Fruit fly (Drosophila melanogaster) whole organism, prepupa: ENCODE results near the gene Charon.

ENCODE experiments used
- CG6854 ChIP-seq: fragments of 200-800 bp; sonication (Bioruptor generic); optimal IDR thresholded peaks from 2 replicates; lab custom pipeline; 2017; ENCODE audit warnings: missing biosample characterization, mild to moderate bottlenecking, missing genetic modification characterization
- CG8319 ChIP-seq: fragments of 200-800 bp; sonication (Bioruptor generic); optimal IDR thresholded peaks from 3 replicates; lab custom pipeline; 2016; ENCODE audit warnings: missing biosample characterization, missing genetic modification characterization
- Sox102F ChIP-seq: fragments of 200-800 bp; sonication (Bioruptor generic); optimal IDR thresholded peaks from 2 replicates; lab custom pipeline; 2016; ENCODE audit warnings: missing biosample characterization, mild to moderate bottlenecking, missing genetic modification characterization
- achi ChIP-seq: fragments of 200-800 bp; sonication (Bioruptor generic); optimal IDR thresholded peaks from 3 replicates; lab custom pipeline; 2016; ENCODE audit warnings: missing biosample characterization, missing genetic modification characterization
- fd59A ChIP-seq: fragments of 200-800 bp; sonication (Bioruptor generic); optimal IDR thresholded peaks from 2 replicates; lab custom pipeline; 2017; ENCODE audit warnings: missing biosample characterization, mild to moderate bottlenecking, missing genetic modification characterization, missing genetic modification reagents
- topi ChIP-seq: fragments of 200-800 bp; sonication (Bioruptor generic); optimal IDR thresholded peaks from 3 replicates; lab custom pipeline; 2016; ENCODE audit warnings: missing biosample characterization, missing genetic modification characterization

DNA sequence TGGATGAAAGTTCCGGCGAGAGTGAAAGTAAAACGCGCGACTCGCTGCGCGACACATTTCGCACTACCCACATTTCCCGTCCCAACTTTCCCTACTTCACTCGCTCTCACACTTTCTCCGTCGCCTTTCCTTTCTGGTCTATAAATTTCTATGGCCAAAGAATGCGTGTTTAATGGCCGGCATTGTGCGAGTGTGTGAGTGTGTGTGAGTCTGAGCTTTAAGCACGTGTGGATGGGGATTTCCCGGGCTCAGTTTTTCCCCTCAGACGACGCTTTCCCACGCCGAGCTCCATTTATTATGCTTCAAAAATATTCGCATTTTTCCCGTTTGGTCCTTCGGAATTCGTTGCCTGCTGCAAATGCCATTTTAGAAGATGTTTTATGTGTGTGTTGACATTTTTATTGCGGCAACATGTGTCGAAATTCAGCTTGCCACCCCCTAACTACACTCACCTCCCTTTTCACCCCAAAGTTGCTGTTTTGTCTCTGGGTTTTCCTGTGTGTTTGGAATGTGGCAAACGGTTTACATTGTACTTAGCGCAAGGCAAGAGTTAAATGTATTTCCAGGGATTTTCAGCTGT lies 44.5 kb upstream of the Charon start:
- TF ChIP-seq topi, result no peak
- TF ChIP-seq CG8319, result no peak
- no peak for TF ChIP-seq CG6854
- no peak for TF ChIP-seq Sox102F (GFP tag; lab: Kevin White, UChicago)
- no peak for TF ChIP-seq fd59A (GFP tag; lab: Kevin White, UChicago)
- TF ChIP-seq achi (GFP tag; lab: Kevin White, UChicago), result no peak
